Worm (Caenorhabditis elegans): ENCODE results near the gene cdd-2.

Gene cdd-2

DNA sequence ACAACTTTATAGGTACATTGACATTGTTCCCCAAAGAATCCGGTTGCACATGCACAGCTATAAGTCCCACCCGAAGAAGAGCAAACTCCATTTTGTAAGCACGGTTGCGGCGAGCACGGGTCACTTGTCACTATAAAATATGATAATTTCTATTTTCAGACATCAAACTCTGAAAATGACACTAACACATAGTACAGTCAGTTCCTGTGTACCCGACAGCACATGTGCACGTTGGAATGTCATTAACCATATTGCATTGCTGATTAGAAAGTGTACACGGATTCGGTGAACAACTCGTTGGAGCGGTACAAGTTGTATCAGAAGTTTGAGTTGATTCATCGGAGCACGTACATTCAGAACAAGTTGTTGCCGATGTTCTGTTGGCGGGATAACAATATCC is 50.5 kb downstream of the cdd-2 start:
- TF ChIP-seq hrde-1 (tag; optimal IDR thresholded peaks at IDR 0.05; ENCODE audit: borderline replicate concordance), result no peak
- TF ChIP-seq nhr-80 (tag; optimal IDR thresholded peaks at IDR 0.05), result peak; percentile 86
- no peak for TF ChIP-seq egl-18 (GFP tag; IDR thresholded peaks at IDR 0.05)
